Worm (Caenorhabditis elegans) whole organism, L4 larva: Measurements from ENCODE around the gene myrf-2.

Source experiments
- F44E2.7 ChIP-seq: fragments of 200-800 bp; sonication (Bioruptor generic); IDR thresholded peaks from 2 replicates; pipeline ENCODE4 v2.1.2; 2022; ENCODE audit warnings: missing genetic modification characterization, missing compliant biosample characterization
- aha-1 ChIP-seq: fragments of 150-350 bp; peaks from one replicate; lab custom pipeline; 2014; ENCODE audit warnings: missing biosample characterization, missing genetic modification characterization
- ceh-62 ChIP-seq: sonication (generic microtip); optimal IDR thresholded peaks from 2 replicates; lab custom pipeline; 2017; ENCODE audit warnings: missing biosample characterization, missing genetic modification characterization
- sdz-12 ChIP-seq: fragments of 200-800 bp; sonication (Bioruptor generic); optimal IDR thresholded peaks from 2 replicates; lab custom pipeline; 2018; ENCODE audit warnings: mild to moderate bottlenecking, missing genetic modification characterization, missing compliant biosample characterization

DNA sequence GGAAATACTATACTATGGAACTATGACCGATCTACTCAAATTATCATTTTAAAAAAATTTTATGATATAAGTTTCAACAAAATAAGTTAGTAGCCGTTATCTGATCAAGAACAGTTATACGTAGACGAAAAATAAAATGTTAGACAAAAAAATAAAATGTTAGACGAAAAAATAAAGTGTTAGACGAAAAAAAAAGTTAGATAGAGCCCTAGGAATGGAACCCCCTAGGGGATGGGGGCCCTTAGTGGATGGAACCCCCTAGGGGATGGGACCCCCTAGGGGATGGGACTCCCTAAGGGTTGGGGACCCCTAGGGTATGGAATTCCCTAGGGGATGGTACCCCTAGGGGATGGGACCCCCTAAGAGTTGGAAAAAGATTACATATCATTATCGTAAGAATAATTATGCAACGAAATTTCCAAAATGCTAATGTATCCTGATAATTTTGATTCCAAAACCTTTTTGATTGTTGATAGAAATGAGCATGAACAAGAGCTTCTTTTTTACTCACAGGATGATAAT is 25.1 kb upstream of the myrf-2 start:
- TF ChIP-seq F44E2.7 (no peak), aha-1 (no peak), ceh-62 (tag; lab: Kevin White, UChicago) (no peak), sdz-12 (no peak)
